Fruit fly (Drosophila melanogaster) whole organism, prepupa: ENCODE results near the gene bdl.

Source experiments
- CG10631 ChIP-seq: fragments of 200-800 bp; sonication (Bioruptor generic); optimal IDR thresholded peaks from 2 replicates; lab custom pipeline; 2016; ENCODE audit warnings: missing biosample characterization, missing genetic modification characterization
- CG11294 ChIP-seq: fragments of 200-800 bp; sonication (Bioruptor generic); IDR thresholded peaks from 2 replicates; pipeline ENCODE4 v1.3.6; 2022; ENCODE audit warnings: missing biosample characterization, missing genetic modification characterization
- CG11762 ChIP-seq: fragments of 200-800 bp; sonication (Bioruptor generic); optimal IDR thresholded peaks from 3 replicates; lab custom pipeline; 2016; ENCODE audit warnings: missing biosample characterization, missing genetic modification characterization; ENCODE audit not compliant: insufficient read depth
- CG15336 ChIP-seq: fragments of 200-800 bp; sonication (Bioruptor generic); IDR thresholded peaks from 2 replicates; pipeline ENCODE4 v1.3.6; 2022; ENCODE audit warnings: missing biosample characterization, missing genetic modification characterization
- CG1621 ChIP-seq: fragments of 200-800 bp; sonication (Bioruptor generic); optimal IDR thresholded peaks from 3 replicates; lab custom pipeline; 2018; ENCODE audit warnings: missing biosample characterization, mild to moderate bottlenecking, missing genetic modification characterization
- CG16779 ChIP-seq: fragments of 200-800 bp; sonication (Bioruptor generic); optimal IDR thresholded peaks from 3 replicates; lab custom pipeline; 2017; ENCODE audit warnings: missing biosample characterization, mild to moderate bottlenecking, missing genetic modification characterization
- CG3032 ChIP-seq: fragments of 200-800 bp; optimal IDR thresholded peaks from 2 replicates; lab custom pipeline; 2019; ENCODE audit warnings: missing biosample characterization, mild to moderate bottlenecking, missing genetic modification characterization, moderate library complexity
- CG31627 ChIP-seq: fragments of 200-800 bp; sonication (Bioruptor generic); optimal IDR thresholded peaks from 3 replicates; lab custom pipeline; 2016; ENCODE audit warnings: missing biosample characterization, missing genetic modification characterization
- CG34406 ChIP-seq: fragments of 200-800 bp; sonication (Bioruptor generic); optimal IDR thresholded peaks from 3 replicates; lab custom pipeline; 2016; ENCODE audit warnings: missing biosample characterization, missing genetic modification characterization
- CG6276 ChIP-seq: fragments of 200-800 bp; sonication (Bioruptor generic); optimal IDR thresholded peaks from 2 replicates; lab custom pipeline; 2017; ENCODE audit warnings: missing biosample characterization, mild to moderate bottlenecking, missing genetic modification characterization
- CG6792 ChIP-seq: fragments of 200-800 bp; sonication (Bioruptor generic); optimal IDR thresholded peaks from 3 replicates; lab custom pipeline; 2016; ENCODE audit warnings: missing biosample characterization, missing genetic modification characterization
- CG6808 ChIP-seq: fragments of 200-800 bp; sonication (Bioruptor generic); optimal IDR thresholded peaks from 3 replicates; lab custom pipeline; 2017; ENCODE audit warnings: missing biosample characterization, missing genetic modification characterization, mild to moderate bottlenecking, moderate library complexity, missing genetic modification reagents
- CG6854 ChIP-seq: fragments of 200-800 bp; sonication (Bioruptor generic); optimal IDR thresholded peaks from 2 replicates; lab custom pipeline; 2017; ENCODE audit warnings: missing biosample characterization, mild to moderate bottlenecking, missing genetic modification characterization
- CG7368 ChIP-seq: fragments of 200-800 bp; sonication (Bioruptor generic); optimal IDR thresholded peaks from 3 replicates; lab custom pipeline; 2016; ENCODE audit warnings: missing biosample characterization, missing genetic modification characterization
- CG8632 ChIP-seq: fragments of 200-800 bp; sonication (Bioruptor generic); optimal IDR thresholded peaks from 3 replicates; lab custom pipeline; 2016; ENCODE audit warnings: missing biosample characterization, missing genetic modification characterization
- Eip78C ChIP-seq: fragments of 200-800 bp; sonication (Bioruptor generic); peaks from one replicate; lab custom pipeline; 2016; ENCODE audit warnings: missing biosample characterization, missing genetic modification characterization
- Eip93F ChIP-seq: fragments of 200-800 bp; sonication (Bioruptor generic); optimal IDR thresholded peaks from 2 replicates; lab custom pipeline; 2016; ENCODE audit warnings: missing biosample characterization, mild to moderate bottlenecking, missing genetic modification characterization
- Ets21C ChIP-seq: fragments of 200-800 bp; sonication (Bioruptor generic); optimal IDR thresholded peaks from 3 replicates; lab custom pipeline; 2016; ENCODE audit warnings: missing biosample characterization, missing genetic modification characterization
- Gug ChIP-seq: fragments of 200-800 bp; sonication (Bioruptor generic); IDR thresholded peaks from 2 replicates; pipeline ENCODE4 v1.3.6; 2022; ENCODE audit warnings: missing biosample characterization, missing genetic modification characterization
- Hr38 ChIP-seq: sonication (Bioruptor generic); optimal IDR thresholded peaks from 2 replicates; lab custom pipeline; 2016; ENCODE audit warnings: missing biosample characterization, missing genetic modification characterization
- Hr39 ChIP-seq: fragments of 200-800 bp; sonication (Bioruptor generic); optimal IDR thresholded peaks from 2 replicates; lab custom pipeline; 2016; ENCODE audit warnings: missing biosample characterization, missing genetic modification characterization
- Hr4 ChIP-seq: fragments of 200-800 bp; sonication (Bioruptor generic); optimal IDR thresholded peaks from 3 replicates; lab custom pipeline; 2016; ENCODE audit warnings: missing biosample characterization, missing genetic modification characterization
- Smox ChIP-seq: fragments of 200-800 bp; sonication (Bioruptor generic); optimal IDR thresholded peaks from 3 replicates; lab custom pipeline; 2016; ENCODE audit warnings: missing biosample characterization, missing genetic modification characterization
- Sox102F ChIP-seq: fragments of 200-800 bp; sonication (Bioruptor generic); optimal IDR thresholded peaks from 2 replicates; lab custom pipeline; 2016; ENCODE audit warnings: missing biosample characterization, mild to moderate bottlenecking, missing genetic modification characterization
- Sox14 ChIP-seq: fragments of 200-800 bp; sonication (Bioruptor generic); optimal IDR thresholded peaks from 3 replicates; lab custom pipeline; 2016; ENCODE audit warnings: missing biosample characterization, missing genetic modification characterization
- Sox15 ChIP-seq: fragments of 200-800 bp; sonication (Bioruptor generic); optimal IDR thresholded peaks from 3 replicates; lab custom pipeline; 2016; ENCODE audit warnings: missing biosample characterization, missing genetic modification characterization
- achi ChIP-seq: fragments of 200-800 bp; sonication (Bioruptor generic); optimal IDR thresholded peaks from 3 replicates; lab custom pipeline; 2016; ENCODE audit warnings: missing biosample characterization, missing genetic modification characterization
- cyc ChIP-seq: fragments of 200-800 bp; sonication (Bioruptor generic); optimal IDR thresholded peaks from 3 replicates; lab custom pipeline; 2016; ENCODE audit warnings: missing biosample characterization, missing genetic modification characterization
- dsx ChIP-seq: fragments of 200-800 bp; optimal IDR thresholded peaks from 3 replicates; lab custom pipeline; 2019; ENCODE audit warnings: missing biosample characterization, mild to moderate bottlenecking, missing genetic modification characterization, moderate library complexity; ENCODE audit not compliant: poor library complexity, severe bottlenecking
- fd59A ChIP-seq: fragments of 200-800 bp; sonication (Bioruptor generic); optimal IDR thresholded peaks from 2 replicates; lab custom pipeline; 2017; ENCODE audit warnings: missing biosample characterization, mild to moderate bottlenecking, missing genetic modification characterization, missing genetic modification reagents
- fd85E ChIP-seq: fragments of 200-800 bp; sonication (Bioruptor generic); optimal IDR thresholded peaks from 3 replicates; lab custom pipeline; 2016; ENCODE audit warnings: missing biosample characterization, missing genetic modification characterization
- fkh ChIP-seq: fragments of 200-800 bp; sonication (Bioruptor generic); optimal IDR thresholded peaks from 3 replicates; lab custom pipeline; 2017; ENCODE audit warnings: missing biosample characterization, mild to moderate bottlenecking, missing genetic modification characterization, moderate library complexity
- lz ChIP-seq: fragments of 200-800 bp; sonication (Bioruptor generic); optimal IDR thresholded peaks from 3 replicates; lab custom pipeline; 2016; ENCODE audit warnings: missing biosample characterization, missing genetic modification characterization
- net ChIP-seq: fragments of 200-800 bp; sonication (Bioruptor generic); optimal IDR thresholded peaks from 3 replicates; lab custom pipeline; 2016; ENCODE audit warnings: missing biosample characterization, missing genetic modification characterization
- salr ChIP-seq, 2 experiments: fragments of 200-800 bp; sonication (Bioruptor generic); optimal IDR thresholded peaks; 3 replicates each; lab custom pipeline; 2016 to 2018; ENCODE audit warnings: missing biosample characterization in 2 of 2, missing genetic modification characterization in 2 of 2, mild to moderate bottlenecking in 1 of 2
- svp ChIP-seq: fragments of 200-800 bp; sonication (Bioruptor generic); peaks from one replicate; lab custom pipeline; 2016; ENCODE audit warnings: missing biosample characterization, missing genetic modification characterization
- topi ChIP-seq: fragments of 200-800 bp; sonication (Bioruptor generic); optimal IDR thresholded peaks from 3 replicates; lab custom pipeline; 2016; ENCODE audit warnings: missing biosample characterization, missing genetic modification characterization
- vri ChIP-seq: fragments of 200-800 bp; sonication (Bioruptor generic); optimal IDR thresholded peaks from 3 replicates; lab custom pipeline; 2016; ENCODE audit warnings: missing biosample characterization, mild to moderate bottlenecking, missing genetic modification characterization

The bdl gene

DNA sequence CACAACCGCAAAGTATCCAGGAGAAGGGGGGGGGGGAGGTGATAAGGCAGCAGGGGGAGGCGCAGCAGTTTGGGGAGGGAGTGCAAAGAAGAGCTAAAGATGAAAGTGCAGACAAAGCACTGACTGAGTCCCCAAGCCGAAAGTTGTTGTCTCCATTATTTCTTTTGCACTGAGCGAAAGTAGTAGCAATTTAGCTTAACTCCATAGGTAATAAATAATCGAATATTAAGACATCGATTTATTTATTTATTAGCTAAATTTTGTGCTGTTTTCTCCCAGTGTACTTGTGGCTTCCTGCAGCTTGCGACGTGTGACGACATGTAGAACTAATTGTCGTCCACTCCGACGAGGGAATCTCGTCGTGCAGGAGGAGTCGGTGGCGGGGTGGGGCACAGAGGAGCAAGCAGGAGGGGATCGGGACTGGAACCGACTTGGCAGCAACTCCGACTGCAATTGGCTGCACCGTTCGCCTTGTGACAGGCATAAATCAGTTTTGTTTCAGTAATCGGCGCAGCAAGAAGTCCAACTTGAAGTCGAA, 37.2 kb downstream of the bdl start, which contains the start of gene Traf4 (continued):
- TF ChIP-seq fd85E (GFP tag; lab: Kevin White, UChicago) = no peak
- TF ChIP-seq Sox15 = no peak
- peak; percentile 73 for TF ChIP-seq CG6792
- TF ChIP-seq Smox (GFP tag; lab: Kevin White, UChicago) = peak; percentile 39
- TF ChIP-seq fd59A (GFP tag; lab: Kevin White, UChicago) = peak; percentile 28
- TF ChIP-seq Sox14 = peak; percentile 6
- peak; percentile 81 for TF ChIP-seq svp (GFP tag; lab: Kevin White, UChicago)
- TF ChIP-seq CG8632 (GFP tag; lab: Kevin White, UChicago) = peak; percentile 43
- TF ChIP-seq Ets21C = no peak
- TF ChIP-seq CG6854 (GFP tag; lab: Kevin White, UChicago) = no peak
- TF ChIP-seq Hr39 (GFP tag; lab: Kevin White, UChicago) = peak; percentile 48
- peak; percentile 37 for TF ChIP-seq CG3032 (tag; lab: Kevin White, UChicago)
- TF ChIP-seq salr (GFP tag; optimal IDR thresholded peaks at IDR 0.05; lab: Kevin White, UChicago) = peak; percentile 28 to 37
- peak; percentile 51; the same call in 1 of the 2 replicates for TF ChIP-seq CG15336 (GFP tag; lab: Robert Waterston, UW)
- TF ChIP-seq CG11762 (GFP tag; lab: Kevin White, UChicago) = peak; percentile 35
- peak; percentile 73 for TF ChIP-seq Eip78C (GFP tag; lab: Kevin White, UChicago)
- TF ChIP-seq CG1621 = peak; percentile 33
- peak; percentile 36 for TF ChIP-seq Sox102F

DNA sequence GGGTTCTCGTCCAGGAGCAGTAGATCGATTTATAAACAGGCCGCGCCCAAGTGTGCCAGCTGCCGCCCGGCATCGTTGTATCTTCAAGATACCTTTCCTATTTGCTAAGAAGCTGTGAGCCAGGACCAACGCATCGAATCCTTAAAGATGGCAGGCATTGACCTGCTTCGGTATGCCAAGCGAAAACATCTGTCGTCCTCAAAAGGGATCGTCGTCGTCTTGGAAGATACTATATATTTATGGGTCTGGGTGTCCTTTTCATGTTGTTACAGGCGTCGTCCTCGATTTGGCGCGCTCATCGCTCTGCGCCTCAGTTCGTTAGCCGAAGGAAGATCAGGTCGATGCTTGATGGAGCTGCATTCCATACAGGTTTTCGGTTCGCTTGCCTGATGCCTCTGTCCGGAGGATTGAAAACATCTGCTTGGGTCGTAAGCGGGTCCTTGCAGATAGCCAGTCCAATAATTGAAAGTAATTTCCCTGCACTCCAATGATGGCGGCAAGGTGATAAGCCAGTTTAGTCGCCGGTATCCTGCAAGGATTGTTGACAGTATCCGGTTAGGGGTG, 39.4 kb downstream of the bdl start:
- TF ChIP-seq CG34406 (GFP tag; lab: Kevin White, UChicago) (no peak), CG31627 (GFP tag; lab: Kevin White, UChicago) (no peak), fd85E (GFP tag; lab: Kevin White, UChicago) (no peak), CG11294 (GFP tag; lab: Robert Waterston, UW) (no peak), achi (GFP tag; lab: Kevin White, UChicago) (no peak), Hr38 (GFP tag; lab: Kevin White, UChicago) (no peak), Smox (GFP tag; lab: Kevin White, UChicago) (no peak), CG6276 (GFP tag; lab: Kevin White, UChicago) (no peak), CG7368 (GFP tag; lab: Kevin White, UChicago) (no peak), cyc (GFP tag; lab: Kevin White, UChicago) (no peak), Hr39 (GFP tag; lab: Kevin White, UChicago) (no peak), CG8632 (GFP tag; lab: Kevin White, UChicago) (no peak)

DNA sequence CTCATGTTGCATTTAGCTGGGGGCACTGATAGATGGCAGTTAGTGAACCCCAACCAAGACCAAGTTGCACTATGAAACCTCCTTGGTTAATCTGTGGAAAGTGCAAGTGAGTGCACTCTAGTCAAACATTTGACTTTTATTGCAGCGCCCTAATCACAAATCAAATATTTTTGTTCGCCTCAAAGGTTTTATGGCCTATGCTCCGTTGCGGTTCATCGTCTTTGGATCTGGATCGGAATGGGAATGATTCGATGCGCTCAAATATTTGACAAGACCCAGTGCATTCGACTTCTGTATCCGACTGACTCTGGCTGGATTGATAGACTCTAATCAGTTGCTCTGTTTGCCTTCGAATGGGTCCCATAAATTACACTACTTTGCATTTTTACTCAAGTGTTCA, 40.6 kb downstream of the bdl start:
- TF ChIP-seq fkh (GFP tag; lab: Kevin White, UChicago) = peak; percentile 50
- no peak for TF ChIP-seq CG1621
- no peak for TF ChIP-seq CG16779 (tag; lab: Kevin White, UChicago)

DNA sequence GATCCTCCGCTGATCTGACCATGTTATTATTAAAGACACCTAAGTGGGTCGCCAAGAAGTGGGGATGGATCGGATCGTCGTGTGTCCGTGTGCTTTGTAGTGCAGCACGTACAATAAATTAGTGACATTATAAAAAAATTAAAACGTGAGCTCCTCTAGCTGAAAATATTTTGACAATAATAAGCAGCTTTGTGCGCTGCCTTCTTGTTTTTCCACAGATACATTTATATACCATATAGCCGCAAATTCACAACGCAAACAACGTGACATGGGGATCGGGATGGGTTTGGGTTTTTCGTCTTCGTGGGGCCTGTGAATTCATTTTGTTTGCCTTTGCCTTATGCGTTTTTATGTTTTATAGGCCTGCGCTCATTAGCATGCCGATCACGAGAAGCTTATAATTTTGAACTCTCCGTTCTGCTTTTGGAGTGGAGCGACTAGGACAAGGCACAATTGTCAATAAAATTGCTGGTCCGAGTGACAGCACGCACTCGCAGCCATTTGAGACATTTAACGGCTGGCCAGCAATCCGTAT, 41.5 kb downstream of the bdl start:
- no peak for TF ChIP-seq fkh (GFP tag; lab: Kevin White, UChicago)
- no peak for TF ChIP-seq Hr4 (GFP tag; lab: Kevin White, UChicago)
- no peak for TF ChIP-seq topi (GFP tag; lab: Kevin White, UChicago)
- TF ChIP-seq Gug = no peak
- no peak for TF ChIP-seq CG31627 (GFP tag; lab: Kevin White, UChicago)
- no peak for TF ChIP-seq CG6854 (GFP tag; lab: Kevin White, UChicago)
- no peak for TF ChIP-seq fd85E (GFP tag; lab: Kevin White, UChicago)
- TF ChIP-seq Sox102F = no peak
- no peak for TF ChIP-seq Sox15
- TF ChIP-seq lz = no peak
- TF ChIP-seq vri (GFP tag; lab: Kevin White, UChicago) = no peak
- TF ChIP-seq CG6808 (GFP tag; lab: Kevin White, UChicago) = no peak
- no peak for TF ChIP-seq CG6792
- no peak for TF ChIP-seq CG10631
- TF ChIP-seq Eip93F (GFP tag; lab: Kevin White, UChicago) = no peak
- TF ChIP-seq net (GFP tag; lab: Kevin White, UChicago) = no peak
- no peak for TF ChIP-seq dsx
- no peak for TF ChIP-seq Smox (GFP tag; lab: Kevin White, UChicago)
- TF ChIP-seq, all 60 proteins: peak for 0
